Fruit fly (Drosophila melanogaster): ENCODE results near the gene CG1275.

CG1275 gene

DNA sequence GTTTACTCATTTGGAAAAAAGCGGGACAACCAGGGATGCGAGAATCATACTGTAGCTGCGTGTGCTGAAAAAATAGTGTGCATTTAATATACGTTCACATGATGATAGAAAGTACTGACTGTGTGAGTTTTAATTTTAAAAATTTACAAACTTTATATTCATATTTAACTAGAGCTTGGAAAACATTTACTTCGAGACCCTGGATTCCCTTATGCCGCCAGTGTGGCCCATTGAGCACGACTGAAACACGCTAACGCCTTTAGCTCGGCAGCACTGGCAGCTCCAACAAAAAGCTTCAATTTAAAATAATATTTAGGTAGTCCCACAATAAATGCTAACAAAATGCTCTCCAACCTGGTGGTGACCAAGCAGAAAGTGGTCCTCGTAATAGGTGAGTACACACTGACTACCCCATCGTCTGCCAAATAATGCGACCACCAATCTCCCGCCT, at the start of gene CG1275, which contains the start of gene Elp5:
TSS of gene CG1275 (minus strand) at position 12 of the 451 bp plus-strand sequence.
TSS of gene Elp5 (plus strand) at position 45 of the 451 bp plus-strand sequence.
- TF ChIP-seq cg (GFP tag; optimal IDR thresholded peaks at IDR 0.05), result no peak
- peak; percentile 98 for TF ChIP-seq sens (GFP tag)
- peak; percentile 98 for TF ChIP-seq CG31224 (GFP tag; IDR thresholded peaks at IDR 0.05)
- TF ChIP-seq sim (GFP tag; IDR thresholded peaks at IDR 0.05), result peak; percentile 99
- TF ChIP-seq Kr (GFP tag; optimal IDR thresholded peaks at IDR 0.05), result peak; percentile 45
- peak; percentile 93 for TF ChIP-seq CG8281 (tag; optimal IDR thresholded peaks at IDR 0.05)
- peak; percentile 83 for TF ChIP-seq CG3995 (GFP tag; optimal IDR thresholded peaks at IDR 0.05)
- peak; percentile 97 for TF ChIP-seq Hr3 (GFP tag; optimal IDR thresholded peaks at IDR 0.05)
- TF ChIP-seq Spps (tag; optimal IDR thresholded peaks at IDR 0.05), result peak; percentile 92
- peak; percentile 95 for TF ChIP-seq CG18476 (GFP tag; optimal IDR thresholded peaks at IDR 0.05)
- TF ChIP-seq CG8089 (GFP tag; optimal IDR thresholded peaks at IDR 0.05), result peak; percentile 94
- TF ChIP-seq Sox100B (GFP tag; optimal IDR thresholded peaks at IDR 0.05), result peak; percentile 91
- TF ChIP-seq ranshi (GFP tag; IDR thresholded peaks at IDR 0.05), result peak; percentile 100
- TF ChIP-seq Gug (GFP tag; IDR thresholded peaks at IDR 0.05), result peak; percentile 99
- TF ChIP-seq CG13624 (GFP tag; optimal IDR thresholded peaks at IDR 0.05), result peak; percentile 97
- TF ChIP-seq Atf3 (GFP tag; optimal IDR thresholded peaks at IDR 0.05), result peak; percentile 96
- TF ChIP-seq unpg (GFP tag; optimal IDR thresholded peaks at IDR 0.05), result peak; percentile 99
- peak; percentile 85 for TF ChIP-seq Myb (GFP tag; optimal IDR thresholded peaks at IDR 0.05)
- TF ChIP-seq klu (GFP tag; IDR thresholded peaks at IDR 0.05), result peak; percentile 99
- TF ChIP-seq tup (GFP tag; optimal IDR thresholded peaks at IDR 0.05), result peak; percentile 96
- TF ChIP-seq CG11247 (GFP tag; IDR thresholded peaks at IDR 0.05), result peak; percentile 100
- peak; percentile 99 for TF ChIP-seq CG7839 (tag; optimal IDR thresholded peaks at IDR 0.05)
- TF ChIP-seq CG9797 (GFP tag; optimal IDR thresholded peaks at IDR 0.05), result peak; percentile 57
- TF ChIP-seq CG15011 (GFP tag; optimal IDR thresholded peaks at IDR 0.05), result peak; percentile 91
- peak; percentile 96 for TF ChIP-seq fd96Cb (tag; optimal IDR thresholded peaks at IDR 0.05)
- TF ChIP-seq CG16863 (GFP tag; optimal IDR thresholded peaks at IDR 0.05), result peak; percentile 95
- peak; percentile 99 for TF ChIP-seq chm (GFP tag; IDR thresholded peaks at IDR 0.05)
- TF ChIP-seq CG42726 (GFP tag; IDR thresholded peaks at IDR 0.05; ENCODE audit: partially characterized antibody), result no peak
- TF ChIP-seq CG5245 (GFP tag; optimal IDR thresholded peaks at IDR 0.05), result peak; percentile 94
- peak; percentile 99 for TF ChIP-seq esg (GFP tag; conservative IDR thresholded peaks at IDR 0.05)
- peak; percentile 99 for TF ChIP-seq danr (GFP tag; IDR thresholded peaks at IDR 0.05)
- no peak for TF ChIP-seq pan (optimal IDR thresholded peaks at IDR 0.05)
- peak in 1 of 2 experiments; percentile 100 for TF ChIP-seq pan (GFP tag; optimal IDR thresholded peaks at IDR 0.05 in 1 of 2, IDR thresholded peaks at IDR 0.05 in 1 of 2)
- no peak for TF ChIP-seq CG8478 (optimal IDR thresholded peaks at IDR 0.05)
- no peak for TF ChIP-seq Lpt (GFP tag; optimal IDR thresholded peaks at IDR 0.05)
- peak; percentile 98 for TF ChIP-seq CG1024 (GFP tag; IDR thresholded peaks at IDR 0.05)
- TF ChIP-seq fu2 (GFP tag; optimal IDR thresholded peaks at IDR 0.05), result peak; percentile 95
- TF ChIP-seq CG33557 (GFP tag; optimal IDR thresholded peaks at IDR 0.05), result peak; percentile 94
- peak; percentile 97 for TF ChIP-seq Mad (GFP tag; optimal IDR thresholded peaks at IDR 0.05)
- TF ChIP-seq CG30020 (tag; optimal IDR thresholded peaks at IDR 0.05), result peak; percentile 85
- peak; percentile 99 for TF ChIP-seq sob (GFP tag; IDR thresholded peaks at IDR 0.05)
- TF ChIP-seq Atf6 (GFP tag; IDR thresholded peaks at IDR 0.05), result peak; percentile 99
- peak; percentile 95 for TF ChIP-seq CG10147 (GFP tag; optimal IDR thresholded peaks at IDR 0.05)
- TF ChIP-seq bbx (GFP tag; IDR thresholded peaks at IDR 0.05; ENCODE audit: partially characterized antibody), result no peak
- peak; percentile 97 for TF ChIP-seq CG9727 (GFP tag; optimal IDR thresholded peaks at IDR 0.05)
- peak; percentile 99 for TF ChIP-seq gem (tag; optimal IDR thresholded peaks at IDR 0.05)
- TF ChIP-seq CG1233 (GFP tag; optimal IDR thresholded peaks at IDR 0.05), result peak; percentile 99
- TF ChIP-seq pum (GFP tag; optimal IDR thresholded peaks at IDR 0.05), result peak; percentile 97
- TF ChIP-seq CG4707 (GFP tag; optimal IDR thresholded peaks at IDR 0.05), result peak; percentile 92
- peak; percentile 99 for TF ChIP-seq Xrp1 (GFP tag; IDR thresholded peaks at IDR 0.05)
- no peak for TF ChIP-seq D (optimal IDR thresholded peaks at IDR 0.05)
- TF ChIP-seq D (GFP tag; optimal IDR thresholded peaks at IDR 0.05), result peak; percentile 92
- TF ChIP-seq Oaz (GFP tag; IDR thresholded peaks at IDR 0.05), result peak; percentile 98
